Worm (Caenorhabditis elegans): ENCODE measurements around the gene F01D5.7.
A peak's percentile ranks its signal among the peaks of the same experiment; 100 is the strongest.

Gene F01D5.7

ce11 chrII:14053141-14053540, 44.7 kb downstream of the F01D5.7 start:
- peak; percentile 5 for TF ChIP-seq nhr-80 (tag; optimal IDR thresholded peaks at IDR 0.05)
- TF ChIP-seq rcor-1 (GFP tag; IDR thresholded peaks at IDR 0.05) = no peak

ce11 chrII:14055717-14056116, 47.3 kb downstream of the F01D5.7 start:
- TF ChIP-seq aptf-3 (GFP tag; IDR thresholded peaks at IDR 0.05) (no peak), Y67H2A.10 (GFP tag; conservative IDR thresholded peaks at IDR 0.05) (no peak), nfya-1 (tag; optimal IDR thresholded peaks at IDR 0.05; ENCODE audit: borderline replicate concordance, insufficient read depth) (no peak), ama-1 (optimal IDR thresholded peaks at IDR 0.05) (no peak), ama-1 (GFP tag; optimal IDR thresholded peaks at IDR 0.05) (no peak), tlf-1 (GFP tag; optimal IDR thresholded peaks at IDR 0.05) (no peak), rpc-1 (optimal IDR thresholded peaks at IDR 0.05) (no peak), rpc-1 (tag; optimal IDR thresholded peaks at IDR 0.05) (no peak), cebp-1 (GFP tag; IDR thresholded peaks at IDR 0.05) (no peak), cebp-1 (tag; optimal IDR thresholded peaks at IDR 0.05) (no peak), rec-8 (tag; optimal IDR thresholded peaks at IDR 0.05) (no peak), somi-1 (GFP tag; optimal IDR thresholded peaks at IDR 0.05) (no peak), B0261.1 (tag; optimal IDR thresholded peaks at IDR 0.05) (no peak), zfh-2 (GFP tag; conservative IDR thresholded peaks at IDR 0.05) (no peak), B0019.2 (GFP tag; conservative IDR thresholded peaks at IDR 0.05) (no peak), let-607 (tag; optimal IDR thresholded peaks at IDR 0.05) (no peak), T07F8.4 (tag; optimal IDR thresholded peaks at IDR 0.05) (no peak), snpc-3.4 (tag; optimal IDR thresholded peaks at IDR 0.05) (no peak), hsf-1 (GFP tag; IDR thresholded peaks at IDR 0.05) (no peak), madf-6 (GFP tag; IDR thresholded peaks at IDR 0.05) (no peak), sea-2 (GFP tag; IDR thresholded peaks at IDR 0.05) (no peak), bed-1 (GFP tag; IDR thresholded peaks at IDR 0.05) (no peak)

- TF ChIP-seq lin-35 (GFP tag; optimal IDR thresholded peaks at IDR 0.05) = peak; percentile 80 to 98 (median 90)
- TF ChIP-seq gei-17 (GFP tag; optimal IDR thresholded peaks at IDR 0.05) = peak; percentile 69
- TF ChIP-seq ZK185.1 (tag; optimal IDR thresholded peaks at IDR 0.05; ENCODE audit: poor library complexity, severe bottlenecking) = peak; percentile 83
- TF ChIP-seq mcd-1 (GFP tag; IDR thresholded peaks at IDR 0.05) = peak; percentile 96
- peak; percentile 91 for TF ChIP-seq Y56A3A.18 (GFP tag; IDR thresholded peaks at IDR 0.05)
- TF ChIP-seq ceh-100 (GFP tag; IDR thresholded peaks at IDR 0.05) = peak; percentile 95
- peak; percentile 59 for TF ChIP-seq madf-8 (GFP tag; conservative IDR thresholded peaks at IDR 0.05)
- TF ChIP-seq attf-6 (GFP tag; IDR thresholded peaks at IDR 0.05) = peak; percentile 69; the same call in 1 of the 2 replicates
- peak; percentile 93 for TF ChIP-seq rcor-1 (GFP tag; IDR thresholded peaks at IDR 0.05)
- TF ChIP-seq madf-10 (tag; optimal IDR thresholded peaks at IDR 0.05) = peak; percentile 67
- peak; percentile 83 for TF ChIP-seq ztf-26 (tag; optimal IDR thresholded peaks at IDR 0.05)
- peak; percentile 91 for TF ChIP-seq madf-6 (GFP tag; IDR thresholded peaks at IDR 0.05)
- peak; percentile 38 for TF ChIP-seq him-1 (tag; optimal IDR thresholded peaks at IDR 0.05)
- TF ChIP-seq tlf-1 (GFP tag; optimal IDR thresholded peaks at IDR 0.05) = peak; percentile 91
- TF ChIP-seq T07F8.4 (tag; optimal IDR thresholded peaks at IDR 0.05) = no peak
- no peak for TF ChIP-seq zfh-2 (GFP tag; conservative IDR thresholded peaks at IDR 0.05)
- TF ChIP-seq ekl-4 (GFP tag; IDR thresholded peaks at IDR 0.05) = peak; percentile 95
- no peak for TF ChIP-seq Y67H2A.10 (GFP tag; conservative IDR thresholded peaks at IDR 0.05)
- peak; percentile 99 for TF ChIP-seq lin-54 (GFP tag; optimal IDR thresholded peaks at IDR 0.05)
- TF ChIP-seq rpc-1 (optimal IDR thresholded peaks at IDR 0.05) = no peak
- TF ChIP-seq rpc-1 (tag; optimal IDR thresholded peaks at IDR 0.05) = no peak
- TF ChIP-seq zim-3 (tag; optimal IDR thresholded peaks at IDR 0.05) = no peak
- no peak for TF ChIP-seq hlh-26 (GFP tag; conservative IDR thresholded peaks at IDR 0.05)
- peak; percentile 86 for TF ChIP-seq D2030.7 (GFP tag; IDR thresholded peaks at IDR 0.05)
- peak; percentile 65 for TF ChIP-seq B0035.1 (tag; optimal IDR thresholded peaks at IDR 0.05)
- TF ChIP-seq aptf-3 (GFP tag; IDR thresholded peaks at IDR 0.05) = no peak
- TF ChIP-seq attf-3 (GFP tag; conservative IDR thresholded peaks at IDR 0.05) = no peak
- TF ChIP-seq athp-1 (tag; optimal IDR thresholded peaks at IDR 0.05) = peak; percentile 75
- TF ChIP-seq pha-4 (tag; optimal IDR thresholded peaks at IDR 0.05) = peak; percentile 48
- no peak for TF ChIP-seq sea-2 (GFP tag; IDR thresholded peaks at IDR 0.05)
- TF ChIP-seq madf-3 (GFP tag; IDR thresholded peaks at IDR 0.05) = peak; percentile 95
- TF ChIP-seq sdz-38 (tag; optimal IDR thresholded peaks at IDR 0.05) = no peak
These were observed 51.3 kb downstream of the F01D5.7 start, which contains the start of gene rpb-11 for ce11 chrII:14059767-14060166. Gene rpb-11, plus strand, starts transcription at chrII:14060085.

Measured in whole organism, young adult.